Fruit fly (Drosophila melanogaster) whole organism, embryonic: Measurements from ENCODE around the gene CG6005.

ENCODE experiments used
- Atf3 ChIP-seq: fragments of 200-800 bp; sonication (Bioruptor generic); optimal IDR thresholded peaks from 3 replicates; lab custom pipeline; 2016; ENCODE audit warnings: missing biosample characterization, missing genetic modification characterization
- CG12299 ChIP-seq: fragments of 200-800 bp; sonication (Bioruptor generic); optimal IDR thresholded peaks from 2 replicates; lab custom pipeline; 2018; ENCODE audit warnings: missing biosample characterization, mild to moderate bottlenecking, missing genetic modification characterization
- CG12391 ChIP-seq: fragments of 200-800 bp; sonication (Bioruptor generic); optimal IDR thresholded peaks from 3 replicates; lab custom pipeline; 2018; ENCODE audit warnings: missing biosample characterization, mild to moderate bottlenecking, missing genetic modification characterization, moderate library complexity
- CG12744 ChIP-seq: fragments of 200-800 bp; sonication (Bioruptor generic); optimal IDR thresholded peaks from 2 replicates; lab custom pipeline; 2016; ENCODE audit warnings: missing biosample characterization, missing genetic modification characterization
- CG13424 ChIP-seq: fragments of 200-800 bp; sonication (Bioruptor generic); optimal IDR thresholded peaks from 2 replicates; lab custom pipeline; 2019; ENCODE audit warnings: missing biosample characterization, mild to moderate bottlenecking, missing genetic modification characterization, moderate library complexity
- CG13894 ChIP-seq: fragments of 200-800 bp; sonication (Bioruptor generic); optimal IDR thresholded peaks from 3 replicates; lab custom pipeline; 2018; ENCODE audit warnings: missing biosample characterization, mild to moderate bottlenecking, missing genetic modification characterization, moderate library complexity
- CG15479 ChIP-seq: fragments of 200-800 bp; sonication (Bioruptor generic); optimal IDR thresholded peaks from 3 replicates; lab custom pipeline; 2019; ENCODE audit warnings: missing biosample characterization, mild to moderate bottlenecking, missing genetic modification characterization, moderate library complexity
- CG17328 ChIP-seq: fragments of 200-800 bp; sonication (Bioruptor generic); IDR thresholded peaks from 2 replicates; pipeline ENCODE4 v1.3.6; 2022; ENCODE audit warnings: missing biosample characterization, missing genetic modification characterization
- CG17568 ChIP-seq: fragments of 200-800 bp; sonication (Bioruptor generic); optimal IDR thresholded peaks from 2 replicates; lab custom pipeline; 2018; ENCODE audit warnings: missing biosample characterization, mild to moderate bottlenecking, missing genetic modification characterization, moderate library complexity
- CG17912 ChIP-seq: fragments of 200-800 bp; sonication (Bioruptor generic); optimal IDR thresholded peaks from 2 replicates; lab custom pipeline; 2018; ENCODE audit warnings: missing biosample characterization, mild to moderate bottlenecking, missing genetic modification characterization
- CG18262 ChIP-seq: fragments of 200-800 bp; optimal IDR thresholded peaks from 3 replicates; lab custom pipeline; 2019; ENCODE audit warnings: missing biosample characterization, mild to moderate bottlenecking, missing genetic modification characterization, moderate library complexity
- CG2116 ChIP-seq: fragments of 200-800 bp; sonication (Bioruptor generic); optimal IDR thresholded peaks from 3 replicates; lab custom pipeline; 2018; ENCODE audit warnings: missing biosample characterization, mild to moderate bottlenecking, missing genetic modification characterization
- CG2129 ChIP-seq: fragments of 200-800 bp; sonication (Bioruptor generic); IDR thresholded peaks from 2 replicates; pipeline ENCODE4 v1.3.6; 2022; ENCODE audit warnings: missing biosample characterization, missing genetic modification characterization; ENCODE audit not compliant: partially characterized antibody
- CG30020 ChIP-seq: fragments of 200-800 bp; optimal IDR thresholded peaks from 2 replicates; lab custom pipeline; 2019; ENCODE audit warnings: missing biosample characterization, mild to moderate bottlenecking, missing genetic modification characterization, moderate library complexity
- CG42726 ChIP-seq: fragments of 200-800 bp; sonication (Bioruptor generic); IDR thresholded peaks from 2 replicates; pipeline ENCODE4 v1.3.6; 2022; ENCODE audit warnings: missing biosample characterization, missing genetic modification characterization; ENCODE audit not compliant: partially characterized antibody
- CG6272 ChIP-seq: fragments of 200-800 bp; sonication (Bioruptor generic); IDR thresholded peaks from 2 replicates; pipeline ENCODE4 v1.3.6; 2022; ENCODE audit warnings: missing biosample characterization, missing genetic modification characterization
- CG6813 ChIP-seq: fragments of 200-800 bp; sonication (Bioruptor generic); optimal IDR thresholded peaks from 2 replicates; lab custom pipeline; 2017; ENCODE audit warnings: missing biosample characterization, missing genetic modification characterization, mild to moderate bottlenecking, moderate library complexity, missing genetic modification reagents
- CG7271 ChIP-seq: fragments of 200-800 bp; sonication (Bioruptor generic); optimal IDR thresholded peaks from 2 replicates; lab custom pipeline; 2018; ENCODE audit warnings: missing biosample characterization, mild to moderate bottlenecking, missing genetic modification characterization, moderate library complexity
- CG8290 ChIP-seq, 3 experiments: fragments of 200-800 bp; sonication (Bioruptor generic); optimal IDR thresholded peaks; 2 replicates each; lab custom pipeline; 2016 to 2019; ENCODE audit warnings: missing biosample characterization in 3 of 3, missing genetic modification characterization in 3 of 3, mild to moderate bottlenecking in 2 of 3, moderate library complexity in 1 of 3
- Dad ChIP-seq: fragments of 200-800 bp; sonication (Bioruptor generic); optimal IDR thresholded peaks from 3 replicates; lab custom pipeline; 2016; ENCODE audit warnings: missing biosample characterization, missing genetic modification characterization
- Deaf1 ChIP-seq: fragments of 200-800 bp; optimal IDR thresholded peaks from 3 replicates; lab custom pipeline; 2019; ENCODE audit warnings: missing biosample characterization, mild to moderate bottlenecking, missing genetic modification characterization, moderate library complexity
- Dip3 ChIP-seq: fragments of 200-800 bp; sonication (Bioruptor generic); optimal IDR thresholded peaks from 3 replicates; lab custom pipeline; 2016; ENCODE audit warnings: missing biosample characterization, missing genetic modification characterization
- Dref ChIP-seq: fragments of 200-800 bp; sonication (Bioruptor generic); IDR thresholded peaks from 2 replicates; pipeline ENCODE4 v1.3.6; 2022; ENCODE audit warnings: missing biosample characterization, missing genetic modification characterization
- Ets65A ChIP-seq: fragments of 200-800 bp; sonication (Bioruptor generic); peaks from one replicate; lab custom pipeline; 2016; ENCODE audit warnings: missing biosample characterization, missing genetic modification characterization
- Gug ChIP-seq: fragments of 200-800 bp; sonication (Bioruptor generic); IDR thresholded peaks from 4 replicates; pipeline ENCODE4 v1.3.6; 2022; ENCODE audit warnings: missing biosample characterization, missing genetic modification characterization
- HmgD ChIP-seq: fragments of 200-800 bp; sonication (Bioruptor generic); optimal IDR thresholded peaks from 3 replicates; lab custom pipeline; 2016; ENCODE audit warnings: missing biosample characterization, missing genetic modification characterization
- Hr78 ChIP-seq, 2 experiments: fragments of 200-800 bp in 1 of 2; fragments of >200 bp in 1 of 2; sonication (Bioruptor generic) in 1 of 2; optimal IDR thresholded peaks; 2 replicates each; lab custom pipeline; 2017 to 2019; ENCODE audit warnings: missing biosample characterization in 2 of 2, missing genetic modification characterization in 2 of 2, mild to moderate bottlenecking in 1 of 2, moderate library complexity in 1 of 2
- Kr ChIP-seq: fragments of 200-800 bp; sonication (Bioruptor generic); optimal IDR thresholded peaks from 2 replicates; lab custom pipeline; 2017; ENCODE audit warnings: missing biosample characterization, mild to moderate bottlenecking, missing genetic modification characterization
- Med ChIP-seq: fragments of 200-800 bp; sonication (Bioruptor generic); peaks from one replicate; lab custom pipeline; 2016; ENCODE audit warnings: missing biosample characterization, missing genetic modification characterization, mild to moderate bottlenecking, inconsistent platforms, moderate library complexity
- Side ChIP-seq: fragments of 200-800 bp; sonication (Bioruptor generic); optimal IDR thresholded peaks from 2 replicates; lab custom pipeline; 2016; ENCODE audit warnings: missing biosample characterization, missing genetic modification characterization
- Stat92E ChIP-seq, 3 experiments: fragments of >200 bp in 2 of 3; fragments of 200-800 bp in 1 of 3; sonication (Bioruptor generic) in 1 of 3; optimal IDR thresholded peaks; 2 replicates each; lab custom pipeline; 2017 to 2019; ENCODE audit warnings: missing biosample characterization in 3 of 3, missing genetic modification characterization in 3 of 3, mild to moderate bottlenecking in 1 of 3, moderate library complexity in 1 of 3
- Tbp ChIP-seq: fragments of >200 bp; optimal IDR thresholded peaks from 2 replicates; lab custom pipeline; 2018; ENCODE audit warnings: missing biosample characterization, missing genetic modification characterization
- ap ChIP-seq: fragments of 200-800 bp; sonication (Bioruptor generic); IDR thresholded peaks from 2 replicates; pipeline ENCODE4 v1.3.6; 2022; ENCODE audit warnings: missing biosample characterization, missing genetic modification characterization
- chinmo ChIP-seq: fragments of 200-800 bp; sonication (Bioruptor generic); IDR thresholded peaks from 4 replicates; pipeline ENCODE4 v1.3.6; 2022; ENCODE audit warnings: missing biosample characterization, missing genetic modification characterization; ENCODE audit not compliant: partially characterized antibody
- croc ChIP-seq: fragments of 200-800 bp; sonication (Bioruptor generic); conservative IDR thresholded peaks from 3 replicates; pipeline ENCODE4 v1.3.6; 2022; ENCODE audit warnings: missing biosample characterization, missing genetic modification characterization
- crol ChIP-seq: fragments of 200-800 bp; sonication (Bioruptor generic); IDR thresholded peaks from 2 replicates; pipeline ENCODE4 v1.3.6; 2022; ENCODE audit warnings: missing biosample characterization, missing genetic modification characterization
- dmrt11E ChIP-seq: fragments of 200-800 bp; sonication (Bioruptor generic); optimal IDR thresholded peaks from 3 replicates; lab custom pipeline; 2018; ENCODE audit warnings: missing biosample characterization, mild to moderate bottlenecking, missing genetic modification characterization, moderate library complexity
- ftz-f1 ChIP-seq: fragments of 200-800 bp; sonication (Bioruptor generic); optimal IDR thresholded peaks from 2 replicates; lab custom pipeline; 2016; ENCODE audit warnings: missing biosample characterization, missing genetic modification characterization
- fu2 ChIP-seq: fragments of 200-800 bp; sonication (Bioruptor generic); optimal IDR thresholded peaks from 2 replicates; lab custom pipeline; 2016; ENCODE audit warnings: missing biosample characterization, missing genetic modification characterization
- klu ChIP-seq: fragments of 200-800 bp; sonication (Bioruptor generic); IDR thresholded peaks from 2 replicates; pipeline ENCODE4 v1.3.6; 2022; ENCODE audit warnings: missing biosample characterization, missing genetic modification characterization
- lola ChIP-seq, 3 experiments: fragments of >200 bp in 2 of 3; fragments of 200-800 bp in 1 of 3; sonication (Bioruptor generic) in 1 of 3; optimal IDR thresholded peaks; 2 replicates each; lab custom pipeline; 2017 to 2019; ENCODE audit warnings: missing biosample characterization in 3 of 3, missing genetic modification characterization in 3 of 3, mild to moderate bottlenecking in 1 of 3, moderate library complexity in 1 of 3
- mirr ChIP-seq: fragments of 200-800 bp; sonication (Bioruptor generic); optimal IDR thresholded peaks from 3 replicates; lab custom pipeline; 2018; ENCODE audit warnings: missing biosample characterization, mild to moderate bottlenecking, missing genetic modification characterization
- nmo ChIP-seq: fragments of 200-800 bp; sonication (Bioruptor generic); optimal IDR thresholded peaks from 2 replicates; lab custom pipeline; 2018; ENCODE audit warnings: missing biosample characterization, mild to moderate bottlenecking, missing genetic modification characterization, moderate library complexity
- oc ChIP-seq: fragments of 200-800 bp; sonication (Bioruptor generic); optimal IDR thresholded peaks from 2 replicates; lab custom pipeline; 2018; ENCODE audit warnings: missing biosample characterization, mild to moderate bottlenecking, missing genetic modification characterization, moderate library complexity
- pnt ChIP-seq: fragments of 200-800 bp; sonication (Bioruptor generic); optimal IDR thresholded peaks from 3 replicates; lab custom pipeline; 2016; ENCODE audit warnings: missing biosample characterization, missing genetic modification characterization
- rib ChIP-seq: fragments of 200-800 bp; sonication (Bioruptor generic); IDR thresholded peaks from 2 replicates; pipeline ENCODE4 v1.3.6; 2022; ENCODE audit warnings: missing biosample characterization, missing genetic modification characterization
- unpg ChIP-seq: fragments of 200-800 bp; sonication (Bioruptor generic); optimal IDR thresholded peaks from 3 replicates; lab custom pipeline; 2018; ENCODE audit warnings: missing biosample characterization, mild to moderate bottlenecking, missing genetic modification characterization, moderate library complexity
- vfl ChIP-seq: fragments of 200-800 bp; sonication (Bioruptor generic); optimal IDR thresholded peaks from 2 replicates; lab custom pipeline; 2016; ENCODE audit warnings: missing biosample characterization, missing genetic modification characterization
- vnd ChIP-seq: fragments of 200-800 bp; sonication (Bioruptor generic); IDR thresholded peaks from 3 replicates; pipeline ENCODE4 v1.3.6; 2022; ENCODE audit warnings: missing biosample characterization, missing genetic modification characterization; ENCODE audit not compliant: partially characterized antibody

CG6005 gene

dm6 chr3R:19010923-19011322 is 12.9 kb downstream of the CG6005 start (continued):
- TF ChIP-seq CG30020 (tag; lab: Kevin White, UChicago) (no peak), vnd (no peak), CG7271 (tag; lab: Kevin White, UChicago) (peak; percentile 76), CG15479 (GFP tag; lab: Kevin White, UChicago) (no peak), HmgD (no peak), CG18262 (tag; lab: Kevin White, UChicago) (peak; percentile 16), Gug (no peak), unpg (GFP tag; lab: Kevin White, UChicago) (peak; percentile 33), croc (no peak), CG17568 (GFP tag; lab: Kevin White, UChicago) (peak; percentile 6), Side (GFP tag; lab: Kevin White, UChicago) (no peak), vfl (GFP tag; lab: Kevin White, UChicago) (no peak)

dm6 chr3R:19001701-19002100 is 22.1 kb downstream of the CG6005 start:
- TF ChIP-seq Deaf1 (tag; lab: Kevin White, UChicago) = peak; percentile 33
- TF ChIP-seq CG12299 (tag; lab: Kevin White, UChicago) = no peak
- TF ChIP-seq CG17912 (GFP tag; lab: Kevin White, UChicago) = no peak
- no peak for TF ChIP-seq Dad (GFP tag; lab: Kevin White, UChicago)
- TF ChIP-seq lola (GFP tag; optimal IDR thresholded peaks at IDR 0.05; lab: Kevin White, UChicago) = no peak
- no peak for TF ChIP-seq crol (GFP tag; lab: Robert Waterston, UW)
- TF ChIP-seq Hr78 (GFP tag; optimal IDR thresholded peaks at IDR 0.05; lab: Kevin White, UChicago) = peak in 1 of 2 experiments; percentile 20
- TF ChIP-seq Kr (GFP tag; lab: Kevin White, UChicago) = no peak
- peak; percentile 21 for TF ChIP-seq ftz-f1 (GFP tag; lab: Kevin White, UChicago)
- no peak for TF ChIP-seq Tbp (GFP tag; lab: Kevin White, UChicago)
- TF ChIP-seq CG13894 (tag; lab: Kevin White, UChicago) = peak; percentile 64
- no peak for TF ChIP-seq nmo (GFP tag; lab: Kevin White, UChicago)
- TF ChIP-seq CG13424 (tag; lab: Kevin White, UChicago) = no peak
- TF ChIP-seq rib (GFP tag; lab: Robert Waterston, UW) = no peak
- no peak for TF ChIP-seq klu (GFP tag; lab: Robert Waterston, UW)
- TF ChIP-seq CG6272 (GFP tag; lab: Robert Waterston, UW) = no peak
- no peak for TF ChIP-seq CG6813 (GFP tag; lab: Kevin White, UChicago)
- no peak for TF ChIP-seq CG2116 (GFP tag; lab: Kevin White, UChicago)
- TF ChIP-seq mirr = peak; percentile 40
- no peak for TF ChIP-seq CG12744
- no peak for TF ChIP-seq CG2129
- no peak for TF ChIP-seq Dref
- no peak for TF ChIP-seq Atf3 (GFP tag; lab: Kevin White, UChicago)
- TF ChIP-seq fu2 (GFP tag; lab: Kevin White, UChicago) = no peak
- peak; percentile 10 for TF ChIP-seq oc (tag; lab: Kevin White, UChicago)
- TF ChIP-seq CG8290 (GFP tag; optimal IDR thresholded peaks at IDR 0.05; lab: Kevin White, UChicago) = no peak
- TF ChIP-seq CG8290 (tag; optimal IDR thresholded peaks at IDR 0.05; lab: Kevin White, UChicago) = peak in 1 of 2 experiments; percentile 2
- no peak for TF ChIP-seq dmrt11E (tag; lab: Kevin White, UChicago)
- TF ChIP-seq pnt (GFP tag; lab: Kevin White, UChicago) = no peak
- peak in 1 of 3 experiments; percentile 22 for TF ChIP-seq Stat92E (GFP tag; optimal IDR thresholded peaks at IDR 0.05; lab: Kevin White, UChicago)
- TF ChIP-seq CG17328 (GFP tag; lab: Robert Waterston, UW) = no peak
- no peak for TF ChIP-seq Dip3
- TF ChIP-seq CG42726 (GFP tag; lab: Robert Waterston, UW) = no peak
- TF ChIP-seq Ets65A (GFP tag; lab: Kevin White, UChicago) = peak; percentile 81
- no peak for TF ChIP-seq CG12391
- TF ChIP-seq ap (GFP tag; lab: Robert Waterston, UW) = 0 out of 2 replicates have a peak, but pooled peaks have one; percentile 13
- TF ChIP-seq chinmo = 0 out of 4 replicates have a peak, but pooled peaks have one; percentile 51
- peak; percentile 51 for TF ChIP-seq Med (GFP tag; lab: Kevin White, UChicago)
